Fruit fly (Drosophila melanogaster) whole organism: ENCODE measurements around the gene CG7142.

Experiments used
- CG8478 ChIP-seq: fragments of >200 bp; optimal IDR thresholded peaks from 2 replicates; lab custom pipeline; 2018; ENCODE audit warnings: inconsistent platforms
- Dll ChIP-seq: fragments of >200 bp; optimal IDR thresholded peaks from 2 replicates; lab custom pipeline; 2017
- EcR ChIP-seq, 2 experiments: fragments of >200 bp; optimal IDR thresholded peaks; 2 replicates each; lab custom pipeline; 2017; ENCODE audit warnings: missing biosample characterization in 2 of 2, missing genetic modification characterization in 2 of 2, missing genetic modification reagents in 2 of 2
- pan ChIP-seq: fragments of >200 bp; optimal IDR thresholded peaks from 2 replicates; lab custom pipeline; 2017
- psq ChIP-seq: fragments of >200 bp; optimal IDR thresholded peaks from 2 replicates; lab custom pipeline; 2017
- usp ChIP-seq: fragments of >200 bp; optimal IDR thresholded peaks from 2 replicates; lab custom pipeline; 2017; ENCODE audit warnings: missing biosample characterization, missing genetic modification characterization, mixed read lengths

The CG7142 gene

dm6 chr3R:18280133-18280532 is 811 bp upstream of the CG7142 start:
- TF ChIP-seq EcR (GFP tag; optimal IDR thresholded peaks at IDR 0.05; lab: Kevin White, UChicago) (no peak), psq (no peak), Dll (lab: Kevin White, UChicago) (no peak), pan (no peak), CG8478 (lab: Kevin White, UChicago) (no peak), usp (GFP tag; lab: Kevin White, UChicago) (no peak)

- TF ChIP-seq usp (GFP tag; lab: Kevin White, UChicago) (no peak), EcR (GFP tag; optimal IDR thresholded peaks at IDR 0.05; lab: Kevin White, UChicago) (no peak), psq (no peak), Dll (lab: Kevin White, UChicago) (no peak), CG8478 (lab: Kevin White, UChicago) (no peak), pan (no peak)
Measured at dm6 chr3R:18277406-18277805, 1.9 kb downstream of the CG7142 start.

- TF ChIP-seq EcR (GFP tag; optimal IDR thresholded peaks at IDR 0.05; lab: Kevin White, UChicago) (no peak), usp (GFP tag; lab: Kevin White, UChicago) (no peak), CG8478 (lab: Kevin White, UChicago) (no peak), pan (no peak), Dll (lab: Kevin White, UChicago) (no peak), psq (no peak)
Measured at dm6 chr3R:18276688-18277087, 2.6 kb downstream of the CG7142 start.

- no peak for TF ChIP-seq psq
- no peak for TF ChIP-seq usp (GFP tag; lab: Kevin White, UChicago)
- TF ChIP-seq Dll (lab: Kevin White, UChicago): no peak
- TF ChIP-seq pan: no peak
- TF ChIP-seq EcR (GFP tag; optimal IDR thresholded peaks at IDR 0.05; lab: Kevin White, UChicago): no peak
- TF ChIP-seq CG8478 (lab: Kevin White, UChicago): no peak
Measured at dm6 chr3R:18275113-18275782, 4.1 kb downstream of the CG7142 start.

dm6 chr3R:18274328-18275098 is 4.8 kb downstream of the CG7142 start, which contains the start of the genes Vps39 and eIF1A:
Vps39 (minus strand) TSS chr3R:18274446.
eIF1A (plus strand) TSS chr3R:18274665.
- no peak for TF ChIP-seq CG8478 (lab: Kevin White, UChicago)
- TF ChIP-seq usp (GFP tag; lab: Kevin White, UChicago): no peak
- no peak for TF ChIP-seq EcR (GFP tag; optimal IDR thresholded peaks at IDR 0.05; lab: Kevin White, UChicago)
- no peak for TF ChIP-seq pan
- no peak for TF ChIP-seq Dll (lab: Kevin White, UChicago)
- TF ChIP-seq psq: no peak

- TF ChIP-seq EcR (GFP tag; optimal IDR thresholded peaks at IDR 0.05; lab: Kevin White, UChicago): no peak
- TF ChIP-seq psq: no peak
- TF ChIP-seq CG8478 (lab: Kevin White, UChicago): no peak
- no peak for TF ChIP-seq Dll (lab: Kevin White, UChicago)
- no peak for TF ChIP-seq pan
- no peak for TF ChIP-seq usp (GFP tag; lab: Kevin White, UChicago)
Measured at dm6 chr3R:18269744-18270348, 9.5 kb downstream of the CG7142 start.

- no peak for TF ChIP-seq usp (GFP tag; lab: Kevin White, UChicago)
- no peak for TF ChIP-seq Dll (lab: Kevin White, UChicago)
- TF ChIP-seq pan: no peak
- TF ChIP-seq EcR (GFP tag; optimal IDR thresholded peaks at IDR 0.05; lab: Kevin White, UChicago): no peak
- no peak for TF ChIP-seq CG8478 (lab: Kevin White, UChicago)
- TF ChIP-seq psq: no peak
Measured at dm6 chr3R:18267489-18267888, 11.8 kb downstream of the CG7142 start, which contains the start of gene CG18599. CG18599 (plus strand) TSS chr3R:18267789.

dm6 chr3R:18266665-18267064 is 12.7 kb downstream of the CG7142 start:
- TF ChIP-seq Dll (lab: Kevin White, UChicago): no peak
- TF ChIP-seq EcR (GFP tag; optimal IDR thresholded peaks at IDR 0.05; lab: Kevin White, UChicago): no peak
- no peak for TF ChIP-seq CG8478 (lab: Kevin White, UChicago)
- no peak for TF ChIP-seq usp (GFP tag; lab: Kevin White, UChicago)
- TF ChIP-seq pan: no peak
- no peak for TF ChIP-seq psq

- TF ChIP-seq Dll (lab: Kevin White, UChicago): no peak
- TF ChIP-seq CG8478 (lab: Kevin White, UChicago): no peak
- no peak for TF ChIP-seq pan
- no peak for TF ChIP-seq psq
Measured at dm6 chr3R:18265275-18265674, 14.0 kb downstream of the CG7142 start.

- TF ChIP-seq Dll (lab: Kevin White, UChicago): no peak
- no peak for TF ChIP-seq pan
- no peak for TF ChIP-seq psq
- no peak for TF ChIP-seq usp (GFP tag; lab: Kevin White, UChicago)
- no peak for TF ChIP-seq EcR (GFP tag; optimal IDR thresholded peaks at IDR 0.05; lab: Kevin White, UChicago)
- no peak for TF ChIP-seq CG8478 (lab: Kevin White, UChicago)
Measured at dm6 chr3R:18261602-18262001, 17.7 kb downstream of the CG7142 start.

- TF ChIP-seq pan (no peak), CG8478 (lab: Kevin White, UChicago) (no peak), psq (no peak), EcR (GFP tag; optimal IDR thresholded peaks at IDR 0.05; lab: Kevin White, UChicago) (no peak), Dll (lab: Kevin White, UChicago) (no peak), usp (GFP tag; lab: Kevin White, UChicago) (no peak)
Measured at dm6 chr3R:18260016-18260415, 19.3 kb downstream of the CG7142 start.
